Worm (Caenorhabditis elegans) whole organism, mixed stage, embryonic: ENCODE data around the gene Y55F3BL.6.

Experiments used
- M03D4.4 ChIP-seq: sonication (generic microtip); optimal IDR thresholded peaks from 2 replicates; lab custom pipeline; 2017; ENCODE audit warnings: mild to moderate bottlenecking, missing genetic modification characterization, missing compliant biosample characterization
- bed-3 ChIP-seq: fragments of 200-800 bp; sonication (Bioruptor generic); optimal IDR thresholded peaks from 3 replicates; lab custom pipeline; 2018; ENCODE audit warnings: mild to moderate bottlenecking, missing genetic modification characterization, moderate library complexity, missing compliant biosample characterization
- blmp-1 ChIP-seq: fragments of 150-350 bp; optimal IDR thresholded peaks from 2 replicates; lab custom pipeline; 2014; ENCODE audit warnings: missing biosample characterization, missing genetic modification characterization
- ceh-39 ChIP-seq: fragments of 150-350 bp; optimal IDR thresholded peaks from 2 replicates; lab custom pipeline; 2014; ENCODE audit warnings: missing biosample characterization, missing genetic modification characterization
- ceh-43 ChIP-seq: fragments of 200-800 bp; sonication (Bioruptor generic); optimal IDR thresholded peaks from 2 replicates; lab custom pipeline; 2018; ENCODE audit warnings: mild to moderate bottlenecking, missing genetic modification characterization, moderate library complexity, missing compliant biosample characterization
- cnd-1 ChIP-seq: fragments of 200-800 bp; sonication (Bioruptor generic); optimal IDR thresholded peaks from 2 replicates; lab custom pipeline; 2018; ENCODE audit warnings: mild to moderate bottlenecking, missing genetic modification characterization, missing compliant biosample characterization
- elt-1 ChIP-seq: sonication (generic microtip); optimal IDR thresholded peaks from 2 replicates; lab custom pipeline; 2017; ENCODE audit warnings: missing genetic modification characterization, mild to moderate bottlenecking, missing compliant biosample characterization, antibody characterized with exemption, moderate library complexity, borderline replicate concordance; ENCODE audit not compliant: insufficient read depth
- elt-3 ChIP-seq: fragments of 150-350 bp; optimal IDR thresholded peaks from 2 replicates; lab custom pipeline; 2014; ENCODE audit warnings: missing biosample characterization, missing genetic modification characterization
- flh-1 ChIP-seq: fragments of 200-800 bp; sonication (Bioruptor generic); optimal IDR thresholded peaks from 2 replicates; lab custom pipeline; 2018; ENCODE audit warnings: mild to moderate bottlenecking, missing genetic modification characterization, moderate library complexity, missing compliant biosample characterization
- ham-2 ChIP-seq: fragments of 200-800 bp; sonication (Bioruptor generic); optimal IDR thresholded peaks from 2 replicates; lab custom pipeline; 2018; ENCODE audit warnings: mild to moderate bottlenecking, missing genetic modification characterization, missing compliant biosample characterization
- hlh-1 ChIP-seq: fragments of 150-350 bp; optimal IDR thresholded peaks from 2 replicates; lab custom pipeline; 2014; ENCODE audit warnings: missing biosample characterization, missing genetic modification reagents, missing genetic modification characterization
- lin-13 ChIP-seq: fragments of 150-350 bp; optimal IDR thresholded peaks from 2 replicates; lab custom pipeline; 2014; ENCODE audit warnings: missing biosample characterization, missing genetic modification characterization
- lin-32 ChIP-seq: fragments of 200-800 bp; sonication (Bioruptor generic); optimal IDR thresholded peaks from 2 replicates; lab custom pipeline; 2018; ENCODE audit warnings: mild to moderate bottlenecking, missing genetic modification characterization, missing compliant biosample characterization
- lsy-2 ChIP-seq: fragments of 150-350 bp; optimal IDR thresholded peaks from 2 replicates; lab custom pipeline; 2014; ENCODE audit warnings: missing biosample characterization, missing genetic modification characterization
- mab-5 ChIP-seq: fragments of 150-350 bp; optimal IDR thresholded peaks from 2 replicates; lab custom pipeline; 2014; ENCODE audit warnings: missing biosample characterization, missing genetic modification characterization
- mep-1 ChIP-seq: fragments of 150-350 bp; optimal IDR thresholded peaks from 2 replicates; lab custom pipeline; 2017; ENCODE audit warnings: missing biosample characterization, missing genetic modification reagents, missing genetic modification characterization, inconsistent platforms
- nhr-12 ChIP-seq: fragments of 150-350 bp; optimal IDR thresholded peaks from 2 replicates; lab custom pipeline; 2014; ENCODE audit warnings: missing biosample characterization, missing genetic modification characterization
- nhr-2 ChIP-seq: fragments of 150-350 bp; optimal IDR thresholded peaks from 2 replicates; lab custom pipeline; 2014; ENCODE audit warnings: missing biosample characterization, missing genetic modification characterization
- nhr-28 ChIP-seq: fragments of 150-350 bp; optimal IDR thresholded peaks from 2 replicates; lab custom pipeline; 2014; ENCODE audit warnings: missing biosample characterization, missing genetic modification characterization
- pha-4 ChIP-seq: fragments of 150-350 bp; optimal IDR thresholded peaks from 2 replicates; lab custom pipeline; 2018; ENCODE audit warnings: missing biosample characterization, missing genetic modification reagents, missing genetic modification characterization
- snpc-4 ChIP-seq: fragments of 150-350 bp; optimal IDR thresholded peaks from 2 replicates; lab custom pipeline; 2014; ENCODE audit warnings: missing biosample characterization, missing genetic modification characterization
- sptf-1 ChIP-seq: sonication (generic microtip); optimal IDR thresholded peaks from 2 replicates; lab custom pipeline; 2017; ENCODE audit warnings: mild to moderate bottlenecking, missing genetic modification characterization, moderate library complexity, missing compliant biosample characterization
- unc-120 ChIP-seq: sonication (generic microtip); optimal IDR thresholded peaks from 2 replicates; lab custom pipeline; 2017; ENCODE audit warnings: missing genetic modification characterization, missing compliant biosample characterization; ENCODE audit not compliant: poor library complexity, severe bottlenecking
- unc-39 ChIP-seq: fragments of 150-350 bp; optimal IDR thresholded peaks from 2 replicates; lab custom pipeline; 2014; ENCODE audit warnings: missing biosample characterization, missing genetic modification characterization
- unc-62 ChIP-seq: fragments of 150-350 bp; optimal IDR thresholded peaks from 2 replicates; lab custom pipeline; 2014; ENCODE audit warnings: missing biosample characterization, missing genetic modification reagents, missing genetic modification characterization

Gene Y55F3BL.6

DNA sequence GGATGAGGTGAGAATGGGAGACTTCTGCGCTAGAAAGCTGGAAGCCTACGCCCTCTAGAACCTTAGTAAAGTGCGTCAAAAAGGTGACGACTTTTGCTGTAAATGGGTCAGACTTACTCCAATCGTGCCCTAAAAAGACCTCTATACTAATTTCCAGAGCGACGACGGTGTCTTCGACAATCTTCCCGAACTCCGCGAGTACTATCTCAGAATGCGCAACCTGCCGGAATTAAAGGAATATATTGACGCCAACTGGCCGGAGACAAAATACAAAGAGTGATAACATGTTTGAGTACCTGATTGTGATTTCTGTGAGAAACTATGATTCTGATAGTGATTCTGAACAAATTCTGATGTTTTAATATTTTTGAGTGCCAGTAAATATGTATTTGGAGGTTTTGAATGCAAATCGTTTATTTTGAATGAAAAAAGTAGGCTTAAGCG, 44.8 kb downstream of the Y55F3BL.6 start:
- TF ChIP-seq hlh-1 = no peak
- TF ChIP-seq sptf-1 (tag; lab: Kevin White, UChicago) = no peak

DNA sequence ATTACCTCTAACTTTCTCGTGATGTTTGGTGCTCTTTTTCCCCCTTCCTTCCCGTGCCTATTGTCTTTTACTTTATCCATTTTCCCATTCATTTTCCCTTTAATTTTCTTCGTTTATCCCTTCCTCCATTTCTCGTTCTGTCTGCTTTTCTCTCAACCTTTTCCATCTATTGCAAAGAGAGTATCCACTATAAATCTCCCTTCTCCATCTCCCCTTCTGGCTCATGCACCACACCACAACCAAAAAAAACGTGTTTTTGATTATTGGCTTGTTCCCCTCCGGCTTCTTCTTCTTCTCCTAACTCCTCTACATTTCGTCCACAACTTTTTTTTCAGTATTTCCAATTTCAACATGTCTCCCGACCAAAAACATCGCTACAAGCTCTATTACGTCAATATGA, 46.6 kb downstream of the Y55F3BL.6 start, which contains the start of gene gst-40:
gst-40 (plus strand) TSS at position 236 of the 400 bp plus-strand sequence.
- TF ChIP-seq lin-13 (no peak), blmp-1 (tag; lab: Kevin White, UChicago) (no peak), elt-3 (no peak), unc-39 (tag; lab: Kevin White, UChicago) (no peak)

DNA sequence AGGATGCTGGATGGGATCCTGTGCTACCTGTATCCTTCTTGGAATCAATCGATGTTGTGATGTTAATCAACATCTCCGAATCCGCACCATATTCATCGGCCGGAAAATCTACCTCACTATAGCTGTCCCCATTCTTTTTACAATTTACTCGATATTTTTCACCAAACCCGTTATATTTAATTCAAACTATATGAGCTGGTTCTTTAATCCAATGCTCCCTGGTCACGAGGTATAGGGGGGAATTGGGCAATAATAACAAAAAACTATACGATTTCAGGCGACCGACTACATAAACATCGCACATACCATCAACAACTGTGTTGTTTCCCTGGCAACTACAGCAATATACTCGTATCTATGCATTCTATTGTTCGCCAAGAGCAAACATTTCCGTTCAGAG, 49.3 kb downstream of the Y55F3BL.6 start:
- no peak for TF ChIP-seq flh-1 (GFP tag; lab: Kevin White, UChicago)
- TF ChIP-seq snpc-4 (tag; lab: Kevin White, UChicago) = no peak
- TF ChIP-seq unc-39 (tag; lab: Kevin White, UChicago) = no peak
- no peak for TF ChIP-seq lsy-2
- TF ChIP-seq elt-1 (tag; lab: Kevin White, UChicago) = no peak
- TF ChIP-seq nhr-2 = no peak
- TF ChIP-seq unc-62 (GFP tag; lab: Kevin White, UChicago) = no peak
- no peak for TF ChIP-seq nhr-28 (tag; lab: Kevin White, UChicago)
- TF ChIP-seq mab-5 (tag; lab: Kevin White, UChicago) = no peak
- TF ChIP-seq sptf-1 (tag; lab: Kevin White, UChicago) = no peak
- TF ChIP-seq mep-1 (tag; lab: Kevin White, UChicago) = no peak
- no peak for TF ChIP-seq lin-13
- TF ChIP-seq cnd-1 (tag; lab: Kevin White, UChicago) = no peak
- no peak for TF ChIP-seq M03D4.4
- TF ChIP-seq elt-3 = no peak
- TF ChIP-seq ceh-43 (GFP tag; lab: Kevin White, UChicago) = no peak
- no peak for TF ChIP-seq ham-2 (GFP tag; lab: Kevin White, UChicago)
- TF ChIP-seq lin-32 = no peak

DNA sequence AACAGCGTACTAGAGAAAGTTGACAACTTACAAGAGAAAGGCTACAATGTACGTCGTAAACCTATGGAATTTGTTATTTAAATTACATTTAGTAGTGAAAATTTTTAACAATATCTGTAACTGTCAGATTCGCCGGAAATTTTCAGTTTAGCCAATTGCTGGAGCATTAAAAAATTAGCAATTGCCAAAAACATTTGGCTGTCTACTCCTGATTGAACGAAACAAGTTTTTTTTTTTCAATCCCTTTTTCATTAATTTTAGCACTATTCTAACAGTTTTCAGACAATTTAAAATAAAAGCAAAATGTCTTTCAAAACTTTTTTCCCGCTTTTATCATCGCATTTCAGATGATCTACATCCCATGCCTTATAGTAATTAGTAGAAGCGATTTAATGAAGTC, 49.9 kb downstream of the Y55F3BL.6 start:
- TF ChIP-seq bed-3 (GFP tag; lab: Kevin White, UChicago) (no peak), unc-120 (tag; lab: Kevin White, UChicago) (no peak), blmp-1 (tag; lab: Kevin White, UChicago) (no peak), lsy-2 (no peak), lin-32 (no peak), mab-5 (tag; lab: Kevin White, UChicago) (no peak)

DNA sequence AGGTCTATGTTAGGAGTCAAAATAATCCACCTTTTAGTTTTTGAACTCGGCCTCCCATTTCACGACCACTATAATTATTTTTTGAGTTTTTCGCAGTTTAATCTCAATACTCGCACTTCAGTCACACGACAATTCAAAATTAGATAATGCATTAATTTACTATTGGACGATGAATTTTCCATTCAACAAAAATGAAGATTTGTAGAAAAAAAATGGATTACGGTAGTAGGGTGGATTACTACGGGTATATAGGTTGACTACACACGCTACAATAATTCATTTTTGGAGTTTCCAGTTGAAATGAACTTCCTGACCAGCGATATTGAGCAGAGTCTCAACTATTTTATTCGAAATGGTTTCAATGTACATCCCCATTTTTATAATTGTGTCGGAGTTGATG, 50.5 kb downstream of the Y55F3BL.6 start, which contains the start of gene srt-23:
srt-23 (plus strand) TSS at position 301 of the 400 bp plus-strand sequence.
- no peak for TF ChIP-seq ceh-39 (tag; lab: Kevin White, UChicago)
- no peak for TF ChIP-seq pha-4 (tag; lab: Kevin White, UChicago)
- TF ChIP-seq nhr-12 (tag; lab: Kevin White, UChicago) = no peak
- no peak for TF ChIP-seq nhr-2
- TF ChIP-seq lsy-2 = no peak
- TF ChIP-seq M03D4.4 = no peak
- no peak for TF ChIP-seq lin-13
